Fruit fly (Drosophila melanogaster): Measurements from ENCODE around the gene CheA84a.

DNA sequence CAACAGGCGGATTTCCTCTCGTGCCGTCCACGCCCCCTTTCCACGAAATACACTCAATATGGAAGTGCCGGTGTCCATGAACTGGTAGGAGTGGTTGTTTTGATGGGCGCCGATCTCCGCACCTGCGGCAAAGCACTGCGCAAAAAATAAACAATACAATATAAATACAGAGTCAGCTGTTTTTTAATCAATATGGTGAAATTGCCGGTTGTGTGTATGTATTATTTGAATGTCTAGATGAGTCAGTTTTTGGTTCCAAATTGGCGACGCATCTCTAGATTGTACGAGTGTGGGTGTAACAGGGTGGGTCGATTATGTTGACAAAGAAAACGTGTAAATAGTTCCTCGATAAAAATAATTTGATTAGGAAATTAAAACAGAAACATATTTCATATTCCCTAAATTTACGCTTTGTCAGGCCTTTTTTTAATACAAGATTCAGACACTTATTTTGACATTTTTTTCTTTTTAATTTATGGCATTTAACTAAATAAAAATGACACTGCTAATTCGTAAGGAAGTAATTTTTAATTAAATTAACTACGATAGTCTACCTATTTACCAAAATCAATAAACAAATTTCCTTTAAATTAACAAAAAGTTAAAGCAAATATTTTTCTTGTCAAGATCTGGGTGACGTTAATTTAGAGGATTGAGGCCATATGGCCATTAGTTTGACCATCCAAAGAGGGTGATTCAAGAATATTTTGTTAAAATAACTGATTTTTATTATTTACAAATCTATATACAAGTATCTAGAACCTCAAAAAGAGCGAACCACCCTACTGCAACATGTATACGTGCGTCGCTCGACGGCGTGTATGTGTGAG, 35.1 kb upstream of the CheA84a start:
- peak; percentile 56 for TF ChIP-seq sage (GFP tag; optimal IDR thresholded peaks at IDR 0.05)
- peak; percentile 71 for TF ChIP-seq Jra (GFP tag; optimal IDR thresholded peaks at IDR 0.05)
- TF ChIP-seq psq (GFP tag; optimal IDR thresholded peaks at IDR 0.05): peak; percentile 82
- TF ChIP-seq h (GFP tag; optimal IDR thresholded peaks at IDR 0.05): peak; percentile 82
- peak; percentile 78 for TF ChIP-seq sv (GFP tag; optimal IDR thresholded peaks at IDR 0.05)
- TF ChIP-seq GATAd (GFP tag; optimal IDR thresholded peaks at IDR 0.05): no peak
- TF ChIP-seq Abd-B (GFP tag; optimal IDR thresholded peaks at IDR 0.05): no peak
- TF ChIP-seq usp (GFP tag; optimal IDR thresholded peaks at IDR 0.05): no peak
- TF ChIP-seq foxo (GFP tag; optimal IDR thresholded peaks at IDR 0.05): peak in 1 of 2 experiments; percentile 90

All from whole organism, wandering third instar larva.